Worm (Caenorhabditis elegans) whole organism, L1 larva: Measurements from ENCODE around the gene spe-6.

Source experiments
- C34B4.2 ChIP-seq: sonication (generic microtip); optimal IDR thresholded peaks from 2 replicates; lab custom pipeline; 2017; ENCODE audit warnings: mild to moderate bottlenecking, missing genetic modification characterization, missing compliant biosample characterization
- aha-1 ChIP-seq: fragments of 150-350 bp; optimal IDR thresholded peaks from 2 replicates; lab custom pipeline; 2014; ENCODE audit warnings: missing biosample characterization, missing genetic modification characterization
- aly-2 ChIP-seq: fragments of 150-350 bp; optimal IDR thresholded peaks from 2 replicates; lab custom pipeline; 2014; ENCODE audit warnings: missing biosample characterization, missing genetic modification characterization
- blmp-1 ChIP-seq: fragments of 150-350 bp; optimal IDR thresholded peaks from 2 replicates; lab custom pipeline; 2014; ENCODE audit warnings: missing biosample characterization, missing genetic modification characterization
- ceh-82 ChIP-seq, 3 experiments: fragments of 150-350 bp in 1 of 3; sonication (generic microtip) in 2 of 3; optimal IDR thresholded peaks; 2 replicates each; lab custom pipeline; 2014 to 2017; ENCODE audit warnings: missing biosample characterization in 3 of 3, missing genetic modification characterization in 3 of 3
- ceh-88 ChIP-seq: fragments of 200-800 bp; sonication (Bioruptor generic); IDR thresholded peaks from 2 replicates; pipeline ENCODE4 v1.3.6; 2022; ENCODE audit warnings: missing genetic modification characterization, missing compliant biosample characterization
- ceh-90 ChIP-seq: sonication (generic microtip); optimal IDR thresholded peaks from 2 replicates; lab custom pipeline; 2016; ENCODE audit warnings: missing genetic modification characterization, missing compliant biosample characterization
- egl-13 ChIP-seq: sonication (generic microtip); optimal IDR thresholded peaks from 2 replicates; lab custom pipeline; 2016; ENCODE audit warnings: missing genotype, missing genetic modification reagents, missing genetic modification characterization, missing compliant biosample characterization
- elt-2 ChIP-seq: sonication (generic microtip); optimal IDR thresholded peaks from 2 replicates; lab custom pipeline; 2016; ENCODE audit warnings: missing genetic modification characterization, mild to moderate bottlenecking, inconsistent platforms, missing compliant biosample characterization, missing genetic modification reagents
- elt-3 ChIP-seq, 6 experiments: fragments of 150-350 bp in 1 of 6; sonication (generic microtip); optimal IDR thresholded peaks; 2 replicates each; lab custom pipeline; 2017 to 2018; ENCODE audit warnings: missing biosample characterization in 6 of 6, missing genetic modification characterization in 6 of 6, inconsistent platforms in 1 of 6
- ets-5 ChIP-seq: fragments of 200-800 bp; sonication (Bioruptor generic); IDR thresholded peaks from 2 replicates; pipeline ENCODE4 v1.3.6; 2022; ENCODE audit warnings: missing genetic modification characterization, missing compliant biosample characterization
- fkh-8 ChIP-seq: sonication (generic microtip); optimal IDR thresholded peaks from 2 replicates; lab custom pipeline; 2016; ENCODE audit warnings: mild to moderate bottlenecking, missing genetic modification characterization, missing compliant biosample characterization
- hpl-2 ChIP-seq: fragments of 150-350 bp; optimal IDR thresholded peaks from 2 replicates; lab custom pipeline; 2014; ENCODE audit warnings: missing biosample characterization, missing genetic modification reagents, missing genetic modification characterization
- lin-13 ChIP-seq: fragments of 150-350 bp; optimal IDR thresholded peaks from 2 replicates; lab custom pipeline; 2014; ENCODE audit warnings: missing biosample characterization, missing genetic modification reagents, missing genetic modification characterization
- lin-14 ChIP-seq: fragments of 200-800 bp; sonication (Bioruptor generic); optimal IDR thresholded peaks from 2 replicates; lab custom pipeline; 2018; ENCODE audit warnings: mild to moderate bottlenecking, missing genetic modification characterization, moderate library complexity, missing compliant biosample characterization
- lin-15B ChIP-seq: fragments of 150-350 bp; sonication (generic microtip); optimal IDR thresholded peaks from 3 replicates; lab custom pipeline; 2014; ENCODE audit warnings: missing biosample characterization, missing genetic modification characterization
- lin-35 ChIP-seq, 2 experiments: fragments of 150-350 bp; optimal IDR thresholded peaks; 2 replicates each; lab custom pipeline; 2014; ENCODE audit warnings: missing biosample characterization in 2 of 2, missing genetic modification characterization in 2 of 2, missing genetic modification reagents in 2 of 2
- lin-39 ChIP-seq: fragments of 150-350 bp; optimal IDR thresholded peaks from 2 replicates; lab custom pipeline; 2014; ENCODE audit warnings: missing biosample characterization, missing genetic modification reagents, missing genetic modification characterization
- lsy-2 ChIP-seq, 2 experiments: fragments of 150-350 bp; optimal IDR thresholded peaks; 2 replicates each; lab custom pipeline; 2014; ENCODE audit warnings: missing biosample characterization in 2 of 2, missing genetic modification characterization in 2 of 2
- mab-9 ChIP-seq: fragments of 200-800 bp; sonication (Bioruptor generic); IDR thresholded peaks from 2 replicates; pipeline ENCODE4 v1.3.6; 2022; ENCODE audit warnings: missing genetic modification reagents, missing genetic modification characterization, missing compliant biosample characterization
- nhr-19 ChIP-seq: fragments of 200-800 bp; sonication (Bioruptor generic); conservative IDR thresholded peaks from 2 replicates; pipeline ENCODE4 v1.3.6; 2022; ENCODE audit warnings: missing genetic modification characterization, missing compliant biosample characterization
- nhr-20 ChIP-seq: sonication (generic microtip); optimal IDR thresholded peaks from 2 replicates; lab custom pipeline; 2016; ENCODE audit warnings: mild to moderate bottlenecking, missing genetic modification characterization, missing compliant biosample characterization
- nhr-237 ChIP-seq: fragments of 150-350 bp; optimal IDR thresholded peaks from 2 replicates; lab custom pipeline; 2014; ENCODE audit warnings: missing biosample characterization, missing genetic modification characterization
- nhr-47 ChIP-seq: sonication (generic microtip); optimal IDR thresholded peaks from 2 replicates; lab custom pipeline; 2016; ENCODE audit warnings: mild to moderate bottlenecking, missing genetic modification characterization, moderate library complexity, missing compliant biosample characterization
- nhr-71 ChIP-seq: sonication (generic microtip); optimal IDR thresholded peaks from 2 replicates; lab custom pipeline; 2016; ENCODE audit warnings: mild to moderate bottlenecking, missing genetic modification characterization, moderate library complexity, missing compliant biosample characterization
- nhr-77 ChIP-seq: fragments of 150-350 bp; optimal IDR thresholded peaks from 2 replicates; lab custom pipeline; 2014; ENCODE audit warnings: missing biosample characterization, missing genetic modification characterization
- nhr-84 ChIP-seq: sonication (generic microtip); optimal IDR thresholded peaks from 2 replicates; lab custom pipeline; 2017; ENCODE audit warnings: missing biosample characterization, missing genetic modification characterization
- nhr-85 ChIP-seq: sonication (generic microtip); peaks from one replicate; lab custom pipeline; 2016; ENCODE audit warnings: missing genetic modification characterization, inconsistent platforms, missing compliant biosample characterization
- nhr-90 ChIP-seq: sonication (generic microtip); optimal IDR thresholded peaks from 2 replicates; lab custom pipeline; 2016; ENCODE audit warnings: mild to moderate bottlenecking, missing genetic modification characterization, missing compliant biosample characterization; ENCODE audit not compliant: poor library complexity
- pqm-1 ChIP-seq: sonication (generic microtip); optimal IDR thresholded peaks from 3 replicates; lab custom pipeline; 2017; ENCODE audit warnings: missing biosample characterization, missing genetic modification characterization
- rnt-1 ChIP-seq: sonication (generic microtip); optimal IDR thresholded peaks from 2 replicates; lab custom pipeline; 2016; ENCODE audit warnings: mild to moderate bottlenecking, missing genetic modification characterization, moderate library complexity, missing compliant biosample characterization
- snpc-4 ChIP-seq: fragments of 150-350 bp; optimal IDR thresholded peaks from 2 replicates; lab custom pipeline; 2014; ENCODE audit warnings: missing biosample characterization, missing genetic modification characterization
- snu-23 ChIP-seq: sonication (generic microtip); optimal IDR thresholded peaks from 2 replicates; lab custom pipeline; 2016; ENCODE audit warnings: missing genetic modification characterization, missing compliant biosample characterization
- sup-37 ChIP-seq: fragments of 200-800 bp; sonication (Bioruptor generic); optimal IDR thresholded peaks from 2 replicates; lab custom pipeline; 2018; ENCODE audit warnings: mild to moderate bottlenecking, missing genetic modification characterization, missing compliant biosample characterization
- swsn-7 ChIP-seq: sonication (generic microtip); optimal IDR thresholded peaks from 2 replicates; lab custom pipeline; 2016; ENCODE audit warnings: missing genetic modification characterization, missing compliant biosample characterization
- tlp-1 ChIP-seq: fragments of 150-350 bp; optimal IDR thresholded peaks from 2 replicates; lab custom pipeline; 2014; ENCODE audit warnings: missing biosample characterization, missing genetic modification characterization
- unc-62 ChIP-seq: fragments of 150-350 bp; optimal IDR thresholded peaks from 2 replicates; lab custom pipeline; 2014; ENCODE audit warnings: missing biosample characterization, missing genetic modification reagents, missing genetic modification characterization
- xbp-1 ChIP-seq: sonication (generic microtip); optimal IDR thresholded peaks from 2 replicates; lab custom pipeline; 2016; ENCODE audit warnings: missing genetic modification characterization, missing compliant biosample characterization
- zip-4 ChIP-seq: fragments of 200-800 bp; sonication (Bioruptor generic); optimal IDR thresholded peaks from 2 replicates; lab custom pipeline; 2018; ENCODE audit warnings: mild to moderate bottlenecking, missing genetic modification characterization, moderate library complexity, missing compliant biosample characterization
- ztf-11 ChIP-seq, 2 experiments: sonication (generic microtip); optimal IDR thresholded peaks; 2 replicates each; lab custom pipeline; 2016 to 2017; ENCODE audit warnings: missing genetic modification characterization in 2 of 2, missing biosample characterization in 1 of 2, missing compliant biosample characterization in 1 of 2

Gene spe-6

DNA sequence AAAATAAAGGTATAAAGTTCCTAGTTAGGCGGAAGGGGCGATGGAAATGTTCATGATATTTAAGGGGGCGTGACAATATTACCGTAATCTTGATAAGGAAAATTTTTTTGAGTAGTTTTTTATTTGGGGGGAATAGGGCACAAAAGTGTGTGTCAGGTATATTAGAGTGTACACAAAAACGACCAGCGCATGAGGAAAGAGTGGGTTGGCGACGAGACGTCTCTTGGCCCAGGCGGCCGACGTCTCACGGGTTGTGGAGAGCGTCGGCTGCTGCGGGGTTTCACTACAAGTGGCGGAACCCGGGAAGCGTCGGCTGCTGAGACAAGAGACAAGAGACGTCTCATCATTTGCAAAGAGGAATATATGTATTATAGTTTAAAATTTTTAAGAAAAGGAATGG lies 41.6 kb upstream of the spe-6 start:
- TF ChIP-seq nhr-20 (tag; lab: Kevin White, UChicago) (peak; percentile 25), blmp-1 (tag; lab: Kevin White, UChicago) (no peak), nhr-85 (tag; lab: Kevin White, UChicago) (peak; percentile 59), xbp-1 (tag; lab: Kevin White, UChicago) (peak; percentile 25), swsn-7 (tag; lab: Kevin White, UChicago) (peak; percentile 48), elt-2 (tag; lab: Kevin White, UChicago) (peak; percentile 51), lin-35 (GFP tag; optimal IDR thresholded peaks at IDR 0.05; lab: Kevin White, UChicago) (peak in 1 of 2 experiments; percentile 43), nhr-90 (tag; lab: Kevin White, UChicago) (peak; percentile 61), lin-15B (peak; percentile 10), nhr-77 (tag; lab: Kevin White, UChicago) (peak; percentile 63), pqm-1 (no peak), ceh-88 (GFP tag; lab: Robert Waterston, UW) (no peak), aly-2 (peak; percentile 3), lin-39 (no peak), snu-23 (peak; percentile 44), sup-37 (GFP tag; lab: Kevin White, UChicago) (peak; percentile 16), mab-9 (GFP tag; lab: Robert Waterston, UW) (peak; percentile 42; the same call in 1 of the 2 replicates), lin-13 (GFP tag; lab: Kevin White, UChicago) (peak; percentile 93), nhr-19 (no peak), ceh-82 (tag; optimal IDR thresholded peaks at IDR 0.05; lab: Kevin White, UChicago) (peak in 2 of 3 experiments; percentile 4 to 16), nhr-237 (tag; lab: Kevin White, UChicago) (no peak), nhr-47 (tag; lab: Kevin White, UChicago) (peak; percentile 46), lin-14 (GFP tag; lab: Kevin White, UChicago) (peak; percentile 53), rnt-1 (peak; percentile 29), zip-4 (GFP tag; lab: Kevin White, UChicago) (peak; percentile 19), unc-62 (GFP tag; lab: Kevin White, UChicago) (no peak), nhr-71 (peak; percentile 48), snpc-4 (tag; lab: Kevin White, UChicago) (peak; percentile 98), elt-3 (tag; optimal IDR thresholded peaks at IDR 0.05; lab: Kevin White, UChicago) (peak in 1 of 6 experiments; percentile 5)

DNA sequence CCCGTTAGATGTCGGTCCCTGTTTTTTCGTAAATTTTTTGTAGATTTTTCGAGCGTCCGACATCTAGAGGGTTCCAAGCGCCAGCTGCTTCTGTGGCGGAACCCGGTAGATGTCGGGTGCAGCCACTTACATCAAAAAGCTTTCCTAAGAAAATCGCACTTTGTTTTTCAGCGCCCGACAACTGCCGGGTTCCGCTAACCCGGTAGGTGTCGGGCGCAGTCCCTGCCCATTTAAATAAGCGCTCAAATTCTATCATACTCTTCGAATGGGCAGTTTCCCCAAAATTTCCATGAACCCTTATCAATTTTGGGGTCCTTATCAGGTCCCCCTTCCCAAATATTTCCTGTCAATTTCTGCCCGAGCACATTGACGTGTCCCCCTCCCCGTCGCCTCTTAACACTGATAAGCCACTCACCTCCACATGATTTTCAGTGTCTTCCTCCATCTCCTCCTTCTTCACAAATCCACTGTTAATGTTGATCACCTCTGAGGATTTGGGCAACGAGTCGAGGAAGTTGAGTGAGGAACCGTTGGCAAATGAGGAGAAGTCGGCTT lies 39.8 kb upstream of the spe-6 start:
- no peak for TF ChIP-seq hpl-2 (GFP tag; lab: Kevin White, UChicago)
- peak; percentile 74 for TF ChIP-seq elt-2 (tag; lab: Kevin White, UChicago)
- TF ChIP-seq, all 84 proteins: peak for 1

DNA sequence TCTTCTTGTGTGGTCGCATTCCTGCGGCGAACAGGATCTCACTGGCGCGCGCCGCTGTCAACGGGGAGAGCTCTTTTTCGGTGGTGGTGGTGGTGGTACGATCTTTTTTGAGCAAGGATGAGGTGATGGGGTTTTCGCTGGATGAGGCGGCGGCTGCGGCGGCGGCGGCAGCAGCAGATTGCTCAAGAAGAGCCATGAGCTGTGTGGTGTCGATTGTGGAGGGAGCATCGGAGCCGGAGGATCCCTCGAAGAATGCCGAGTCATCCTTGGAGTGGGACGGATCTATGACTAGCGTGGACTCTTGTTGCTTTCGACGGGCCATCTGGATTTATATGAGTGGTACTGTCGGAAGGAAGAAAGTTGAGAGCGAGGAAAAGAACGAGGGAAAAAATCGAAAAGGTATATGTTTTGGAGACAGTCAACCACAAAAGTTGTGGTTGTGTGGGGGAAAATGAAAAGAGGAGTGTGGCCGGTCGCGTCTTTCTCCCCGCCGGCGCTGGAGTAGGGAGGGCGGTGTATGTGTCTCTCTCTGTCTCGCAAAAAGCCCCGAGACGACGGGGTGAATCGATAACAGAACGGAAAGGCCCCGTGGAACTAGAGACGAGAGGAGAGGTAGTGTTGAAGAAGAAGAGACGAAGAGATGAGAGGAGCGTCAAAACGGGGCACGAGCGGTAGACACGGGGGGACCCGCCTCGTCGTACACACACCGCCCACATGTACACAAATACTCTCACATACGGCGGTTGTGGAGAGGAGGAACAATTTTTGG lies 38.7 kb upstream of the spe-6 start:
- no peak for TF ChIP-seq nhr-84 (tag; lab: Kevin White, UChicago)
- no peak for TF ChIP-seq fkh-8
- TF ChIP-seq ztf-11 (tag; optimal IDR thresholded peaks at IDR 0.05; lab: Kevin White, UChicago) = no peak
- TF ChIP-seq unc-62 (GFP tag; lab: Kevin White, UChicago) = no peak
- no peak for TF ChIP-seq ceh-90 (tag; lab: Kevin White, UChicago)
- peak; percentile 19 for TF ChIP-seq nhr-71
- TF ChIP-seq aha-1 (tag; lab: Kevin White, UChicago) = no peak
- peak in 1 of 2 experiments; percentile 1 for TF ChIP-seq lsy-2 (tag; optimal IDR thresholded peaks at IDR 0.05; lab: Kevin White, UChicago)
- no peak for TF ChIP-seq ets-5 (GFP tag; lab: Robert Waterston, UW)
- peak in 1 of 3 experiments; percentile 22 for TF ChIP-seq ceh-82 (tag; optimal IDR thresholded peaks at IDR 0.05; lab: Kevin White, UChicago)
- TF ChIP-seq sup-37 (GFP tag; lab: Kevin White, UChicago) = no peak
- TF ChIP-seq C34B4.2 (tag; lab: Kevin White, UChicago) = no peak
- no peak for TF ChIP-seq elt-3 (tag; optimal IDR thresholded peaks at IDR 0.05; lab: Kevin White, UChicago)
- peak; percentile 53 for TF ChIP-seq lin-14 (GFP tag; lab: Kevin White, UChicago)
- no peak for TF ChIP-seq tlp-1 (tag; lab: Kevin White, UChicago)
- no peak for TF ChIP-seq egl-13 (tag; lab: Kevin White, UChicago)
